Worm (Caenorhabditis elegans) whole organism, early embryonic: Measurements from ENCODE around the gene ndua-5.

Experiments
- B0310.2 ChIP-seq: sonication (generic microtip); optimal IDR thresholded peaks from 2 replicates; lab custom pipeline; 2016; ENCODE audit warnings: mild to moderate bottlenecking, missing genetic modification characterization, missing compliant biosample characterization
- F13C5.2 ChIP-seq: sonication (generic microtip); optimal IDR thresholded peaks from 2 replicates; lab custom pipeline; 2017; ENCODE audit warnings: mild to moderate bottlenecking, missing genetic modification characterization, inconsistent platforms, missing compliant biosample characterization
- aly-1 ChIP-seq: sonication (generic microtip); optimal IDR thresholded peaks from 2 replicates; lab custom pipeline; 2016; ENCODE audit warnings: missing genetic modification characterization, missing compliant biosample characterization
- ama-1 ChIP-seq: fragments of 150-350 bp; optimal IDR thresholded peaks from 2 replicates; lab custom pipeline; 2014
- ceh-13 ChIP-seq: fragments of 200-800 bp; sonication (Bioruptor generic); optimal IDR thresholded peaks from 2 replicates; lab custom pipeline; 2018; ENCODE audit warnings: mild to moderate bottlenecking, missing genetic modification characterization, missing compliant biosample characterization
- ceh-36 ChIP-seq: sonication (generic microtip); optimal IDR thresholded peaks from 2 replicates; lab custom pipeline; 2016; ENCODE audit warnings: missing genetic modification characterization, inconsistent platforms, missing compliant biosample characterization
- ets-7 ChIP-seq: sonication (generic microtip); optimal IDR thresholded peaks from 2 replicates; lab custom pipeline; 2016; ENCODE audit warnings: missing genotype, missing genetic modification characterization, missing compliant biosample characterization
- flt-1 ChIP-seq: fragments of 200-800 bp; sonication (Bioruptor generic); IDR thresholded peaks from 2 replicates; pipeline ENCODE4 v1.3.6; 2022; ENCODE audit warnings: missing genetic modification characterization, missing compliant biosample characterization
- hmbx-1 ChIP-seq: sonication (generic microtip); optimal IDR thresholded peaks from 2 replicates; lab custom pipeline; 2016; ENCODE audit warnings: mild to moderate bottlenecking, missing genetic modification characterization, missing compliant biosample characterization
- hmg-4 ChIP-seq: fragments of 200-800 bp; sonication (Bioruptor generic); optimal IDR thresholded peaks from 2 replicates; lab custom pipeline; 2018; ENCODE audit warnings: mild to moderate bottlenecking, missing genetic modification characterization, missing compliant biosample characterization
- hnd-1 ChIP-seq: sonication (generic microtip); optimal IDR thresholded peaks from 2 replicates; lab custom pipeline; 2016; ENCODE audit warnings: missing genetic modification characterization, missing compliant biosample characterization
- pes-1 ChIP-seq: fragments of 200-800 bp; sonication (Bioruptor generic); IDR thresholded peaks from 2 replicates; pipeline ENCODE4 v1.3.6; 2022; ENCODE audit warnings: missing genetic modification reagents, missing genetic modification characterization, missing compliant biosample characterization
- scrt-1 ChIP-seq: fragments of 200-800 bp; sonication (Bioruptor generic); IDR thresholded peaks from 2 replicates; pipeline ENCODE4 v1.3.6; 2022; ENCODE audit warnings: missing genetic modification characterization, missing compliant biosample characterization
- sea-1 ChIP-seq: fragments of 200-800 bp; sonication (Bioruptor generic); conservative IDR thresholded peaks from 2 replicates; pipeline ENCODE4 v1.3.6; 2022; ENCODE audit warnings: missing genetic modification characterization, missing compliant biosample characterization
- tbx-11 ChIP-seq: fragments of 200-800 bp; sonication (Bioruptor generic); IDR thresholded peaks from 2 replicates; pipeline ENCODE4 v1.3.6; 2022; ENCODE audit warnings: missing genetic modification characterization, missing compliant biosample characterization
- tbx-37 ChIP-seq: fragments of 200-800 bp; sonication (Bioruptor generic); conservative IDR thresholded peaks from 2 replicates; pipeline ENCODE4 v1.3.6; 2022; ENCODE audit warnings: missing genetic modification reagents, missing genetic modification characterization, missing compliant biosample characterization
- tra-4 ChIP-seq: sonication (generic microtip); optimal IDR thresholded peaks from 2 replicates; lab custom pipeline; 2017; ENCODE audit warnings: missing genetic modification characterization, missing compliant biosample characterization

ndua-5 gene

DNA sequence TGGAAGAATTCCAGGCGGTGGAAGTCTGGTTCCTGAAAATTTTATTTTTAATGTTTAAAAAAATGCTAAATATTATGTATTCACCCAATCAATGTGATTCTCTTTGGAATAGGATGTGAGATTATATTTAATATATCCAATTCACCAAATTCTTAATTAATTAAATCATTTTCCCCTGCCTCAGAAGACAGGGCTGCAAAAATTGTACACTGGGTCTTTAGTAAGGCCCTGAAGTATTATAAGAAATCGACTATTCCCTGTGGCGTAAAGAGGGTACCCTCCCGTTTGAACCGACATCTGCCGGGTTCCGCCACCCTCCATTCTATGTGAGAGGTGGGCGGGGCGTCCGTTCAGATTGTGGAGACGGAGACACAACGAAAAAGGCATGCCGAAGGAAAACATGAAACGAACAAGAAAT lies 13.5 kb downstream of the ndua-5 start:
- no peak for TF ChIP-seq ceh-13
- no peak for TF ChIP-seq aly-1
- no peak for TF ChIP-seq ets-7 (tag; lab: Kevin White, UChicago)
- peak; percentile 52 for TF ChIP-seq F13C5.2
- no peak for TF ChIP-seq sea-1 (GFP tag; lab: Robert Waterston, UW)
- TF ChIP-seq tra-4 (tag; lab: Kevin White, UChicago) = peak; percentile 37
- TF ChIP-seq pes-1 (GFP tag; lab: Robert Waterston, UW) = peak; percentile 49; the same call in 1 of the 2 replicates
- 0 out of 2 replicates have a peak, but pooled peaks have one; percentile 8 for TF ChIP-seq flt-1 (GFP tag; lab: Robert Waterston, UW)
- no peak for TF ChIP-seq hnd-1
- TF ChIP-seq B0310.2 (tag; lab: Kevin White, UChicago) = peak; percentile 4
- TF ChIP-seq tbx-37 (GFP tag; lab: Robert Waterston, UW) = peak; percentile 29; the same call in 1 of the 2 replicates
- peak; percentile 40 for TF ChIP-seq ama-1 (lab: Kevin White, UChicago)
- no peak for TF ChIP-seq hmbx-1 (tag; lab: Kevin White, UChicago)
- TF ChIP-seq scrt-1 (GFP tag; lab: Robert Waterston, UW) = no peak
- no peak for TF ChIP-seq ceh-36 (tag; lab: Kevin White, UChicago)
- TF ChIP-seq tbx-11 (GFP tag; lab: Robert Waterston, UW) = no peak
- no peak for TF ChIP-seq hmg-4

DNA sequence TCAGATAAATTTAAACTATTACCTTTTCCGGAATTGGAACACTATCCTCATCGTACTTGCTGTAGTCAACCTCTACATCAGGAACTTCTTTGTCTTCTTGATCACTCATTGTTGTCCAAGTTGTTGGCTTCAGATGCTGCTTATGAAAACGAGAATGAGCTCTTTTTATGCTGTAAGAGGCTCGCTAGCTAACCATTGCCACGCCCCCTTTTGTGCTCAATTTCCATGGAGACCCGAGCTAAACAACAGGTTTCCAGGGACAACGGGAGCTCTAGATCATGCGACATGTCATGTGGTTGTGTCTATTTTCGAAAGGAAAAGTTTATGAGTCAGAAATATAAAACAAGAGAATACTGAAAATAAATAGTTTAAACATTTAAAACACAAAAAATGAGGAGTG lies 14.3 kb downstream of the ndua-5 start, which contains the start of gene C33A12.4:
TSS of gene C33A12.4 (minus strand) at position 131 of the 400 bp plus-strand sequence.
- TF ChIP-seq B0310.2 (tag; lab: Kevin White, UChicago) = no peak
- no peak for TF ChIP-seq hmbx-1 (tag; lab: Kevin White, UChicago)
- no peak for TF ChIP-seq ets-7 (tag; lab: Kevin White, UChicago)
- no peak for TF ChIP-seq ama-1 (lab: Kevin White, UChicago)
- TF ChIP-seq hnd-1 = no peak
- no peak for TF ChIP-seq pes-1 (GFP tag; lab: Robert Waterston, UW)
- no peak for TF ChIP-seq hmg-4
- TF ChIP-seq aly-1 = no peak
- no peak for TF ChIP-seq tbx-11 (GFP tag; lab: Robert Waterston, UW)
- no peak for TF ChIP-seq flt-1 (GFP tag; lab: Robert Waterston, UW)
- TF ChIP-seq tbx-37 (GFP tag; lab: Robert Waterston, UW) = no peak
- TF ChIP-seq F13C5.2 = no peak
- no peak for TF ChIP-seq scrt-1 (GFP tag; lab: Robert Waterston, UW)
- TF ChIP-seq sea-1 (GFP tag; lab: Robert Waterston, UW) = no peak
- TF ChIP-seq ceh-36 (tag; lab: Kevin White, UChicago) = no peak
- no peak for TF ChIP-seq tra-4 (tag; lab: Kevin White, UChicago)
- TF ChIP-seq ceh-13 = no peak

DNA sequence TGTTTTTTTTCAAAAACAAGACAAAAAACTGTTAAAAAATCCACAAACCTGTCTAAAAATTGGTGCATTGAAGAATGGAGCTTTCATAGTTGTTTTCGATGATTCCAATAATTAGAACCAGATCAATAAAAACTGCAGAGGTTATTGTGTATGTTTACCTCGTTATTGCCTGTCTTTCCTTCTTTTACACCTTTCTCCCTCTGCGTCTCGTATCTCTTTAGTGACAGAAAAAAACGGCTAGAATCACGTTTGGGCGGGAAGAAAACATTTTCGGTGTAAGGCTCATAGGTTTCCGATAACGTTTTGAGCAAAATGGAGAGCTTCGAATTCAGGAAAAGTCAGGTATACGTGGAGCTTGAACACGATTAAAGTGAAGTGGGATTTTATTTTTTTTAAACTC lies 16.1 kb downstream of the ndua-5 start, which contains the start of gene ethe-1:
TSS of gene ethe-1 (minus strand) at position 150 of the 400 bp plus-strand sequence.
- TF ChIP-seq pes-1 (GFP tag; lab: Robert Waterston, UW) (no peak), ceh-13 (no peak), aly-1 (no peak), scrt-1 (GFP tag; lab: Robert Waterston, UW) (no peak), flt-1 (GFP tag; lab: Robert Waterston, UW) (no peak), tbx-37 (GFP tag; lab: Robert Waterston, UW) (no peak), hnd-1 (no peak), hmbx-1 (tag; lab: Kevin White, UChicago) (no peak)

DNA sequence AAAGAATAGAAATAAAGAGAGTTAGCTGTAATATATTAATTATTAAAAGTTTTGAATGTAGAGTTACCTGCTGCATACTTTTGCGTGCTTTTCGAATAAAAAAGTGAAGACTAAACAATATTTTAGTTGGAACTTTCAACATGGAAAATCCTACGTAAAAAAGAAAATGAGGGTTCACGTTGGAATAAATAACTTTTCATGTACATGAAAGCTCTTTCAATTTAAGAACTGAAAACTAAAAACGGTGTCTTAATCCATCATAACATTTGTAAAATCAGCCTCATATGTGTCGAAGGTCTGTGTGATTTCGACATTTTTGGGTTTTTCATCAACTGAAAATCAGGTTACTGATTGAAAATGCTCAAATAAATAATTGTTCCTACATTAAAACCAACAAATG lies 18.4 kb downstream of the ndua-5 start, which contains the start of gene ttr-9:
TSS of gene ttr-9 (minus strand) at position 101 of the 400 bp plus-strand sequence.
- TF ChIP-seq flt-1 (GFP tag; lab: Robert Waterston, UW) (no peak), B0310.2 (tag; lab: Kevin White, UChicago) (no peak), ama-1 (lab: Kevin White, UChicago) (no peak), hmbx-1 (tag; lab: Kevin White, UChicago) (no peak), pes-1 (GFP tag; lab: Robert Waterston, UW) (no peak), scrt-1 (GFP tag; lab: Robert Waterston, UW) (no peak), tra-4 (tag; lab: Kevin White, UChicago) (no peak), aly-1 (no peak), tbx-37 (GFP tag; lab: Robert Waterston, UW) (no peak), tbx-11 (GFP tag; lab: Robert Waterston, UW) (no peak), hnd-1 (no peak), F13C5.2 (no peak), hmg-4 (no peak), ets-7 (tag; lab: Kevin White, UChicago) (no peak), ceh-13 (no peak), ceh-36 (tag; lab: Kevin White, UChicago) (no peak), sea-1 (GFP tag; lab: Robert Waterston, UW) (no peak)

DNA sequence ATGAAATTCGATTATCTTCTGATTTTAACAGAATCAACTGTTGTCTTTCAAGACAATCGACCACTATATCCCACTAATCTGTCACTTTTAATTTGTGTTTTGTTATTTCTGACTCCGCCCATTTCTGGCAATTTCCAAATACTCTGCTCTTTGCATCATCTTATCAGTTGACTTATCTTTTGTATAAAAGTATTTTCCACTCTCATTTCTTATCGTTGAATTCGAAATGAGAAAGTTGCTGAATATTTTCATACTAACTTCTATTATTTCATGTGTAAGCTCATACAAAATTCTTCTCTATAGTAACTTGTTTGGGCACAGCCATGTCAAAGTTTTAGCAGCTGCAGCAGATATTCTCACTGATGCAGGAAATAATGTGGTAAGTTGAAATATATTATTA lies 24.6 kb downstream of the ndua-5 start, which contains the start of gene ugt-21:
TSS of gene ugt-21 (plus strand) at position 212 of the 400 bp plus-strand sequence.
- TF ChIP-seq flt-1 (GFP tag; lab: Robert Waterston, UW) = no peak
- TF ChIP-seq tbx-37 (GFP tag; lab: Robert Waterston, UW) = no peak
- no peak for TF ChIP-seq hmbx-1 (tag; lab: Kevin White, UChicago)
- no peak for TF ChIP-seq sea-1 (GFP tag; lab: Robert Waterston, UW)
- TF ChIP-seq tbx-11 (GFP tag; lab: Robert Waterston, UW) = no peak

DNA sequence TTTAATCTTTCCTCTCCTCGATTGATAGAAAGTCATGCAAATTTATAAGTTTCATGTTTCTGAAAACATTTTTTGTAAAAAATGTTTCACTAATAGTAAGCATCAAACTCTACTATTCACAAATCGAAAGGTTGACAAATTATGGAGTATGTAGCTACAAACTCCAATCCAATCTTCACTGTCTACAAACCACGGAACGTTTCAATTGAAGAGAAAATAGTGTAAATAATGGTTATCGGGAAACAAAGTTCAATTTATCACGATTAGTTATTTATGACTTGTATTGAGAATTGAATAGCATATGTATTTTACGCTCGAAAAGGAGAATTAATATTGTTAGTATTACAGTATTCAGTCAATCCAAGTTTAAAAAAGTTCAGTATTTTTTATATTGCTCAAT lies 25.1 kb downstream of the ndua-5 start:
- TF ChIP-seq B0310.2 (tag; lab: Kevin White, UChicago) (no peak), ama-1 (lab: Kevin White, UChicago) (no peak), ets-7 (tag; lab: Kevin White, UChicago) (no peak), pes-1 (GFP tag; lab: Robert Waterston, UW) (no peak), aly-1 (no peak), ceh-13 (no peak), ceh-36 (tag; lab: Kevin White, UChicago) (no peak), hmbx-1 (tag; lab: Kevin White, UChicago) (no peak), sea-1 (GFP tag; lab: Robert Waterston, UW) (no peak), F13C5.2 (no peak), scrt-1 (GFP tag; lab: Robert Waterston, UW) (no peak)

DNA sequence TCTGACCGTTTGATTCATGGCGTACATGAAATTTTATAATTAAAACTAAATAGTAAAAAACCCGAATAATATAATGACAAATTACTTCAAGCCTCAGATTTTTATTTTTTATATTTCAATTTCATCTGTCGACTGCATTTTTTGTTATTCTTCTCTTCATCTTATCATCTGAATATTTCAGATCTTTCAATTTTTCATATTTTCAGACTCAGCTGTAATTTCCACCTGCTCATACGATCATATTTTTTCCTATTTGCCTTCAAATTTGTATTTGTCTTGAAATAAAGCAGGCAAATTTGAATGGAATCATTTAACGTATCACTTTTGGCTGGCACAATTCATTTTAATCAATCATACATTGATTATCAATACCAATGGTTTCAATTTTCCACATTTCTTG lies 26.6 kb downstream of the ndua-5 start, which contains the start of gene sru-4:
TSS of gene sru-4 (plus strand) at position 301 of the 400 bp plus-strand sequence.
- no peak for TF ChIP-seq tbx-11 (GFP tag; lab: Robert Waterston, UW)
- TF ChIP-seq tbx-37 (GFP tag; lab: Robert Waterston, UW) = no peak
- TF ChIP-seq aly-1 = no peak
- TF ChIP-seq pes-1 (GFP tag; lab: Robert Waterston, UW) = no peak
- no peak for TF ChIP-seq hmg-4
- TF ChIP-seq F13C5.2 = no peak
- no peak for TF ChIP-seq hnd-1
- no peak for TF ChIP-seq ceh-13
- TF ChIP-seq scrt-1 (GFP tag; lab: Robert Waterston, UW) = no peak
- no peak for TF ChIP-seq ama-1 (lab: Kevin White, UChicago)
- no peak for TF ChIP-seq tra-4 (tag; lab: Kevin White, UChicago)
- no peak for TF ChIP-seq ets-7 (tag; lab: Kevin White, UChicago)
